Worm (Caenorhabditis elegans): ENCODE measurements around the gene str-69.

- TF ChIP-seq nhr-76 (tag; optimal IDR thresholded peaks at IDR 0.05) = no peak
- TF ChIP-seq dpl-1 (GFP tag; optimal IDR thresholded peaks at IDR 0.05) = no peak
- no peak for TF ChIP-seq ZK546.5 (tag; optimal IDR thresholded peaks at IDR 0.05)
- no peak for TF ChIP-seq F49E8.2 (tag; optimal IDR thresholded peaks at IDR 0.05; ENCODE audit: borderline replicate concordance)
- no peak for TF ChIP-seq ztf-11 (tag; optimal IDR thresholded peaks at IDR 0.05)
- no peak for TF ChIP-seq egl-27 (tag; optimal IDR thresholded peaks at IDR 0.05)
- no peak for TF ChIP-seq lsy-2 (tag; optimal IDR thresholded peaks at IDR 0.05)
- no peak for TF ChIP-seq nhr-237 (tag; optimal IDR thresholded peaks at IDR 0.05)
- no peak for TF ChIP-seq lim-7 (GFP tag; IDR thresholded peaks at IDR 0.05)
- no peak for TF ChIP-seq ces-1 (GFP tag; optimal IDR thresholded peaks at IDR 0.05)
These were observed 16.0 kb upstream of the str-69 start, which contains the start of gene srt-56 for ce11 chrV:3121743-3122142.
